Fruit fly (Drosophila melanogaster) whole organism, embryonic: Measurements from ENCODE around the gene lqfR.

ENCODE experiments used
- Bgb ChIP-seq: fragments of 200-800 bp; sonication (Bioruptor generic); IDR thresholded peaks from 2 replicates; pipeline ENCODE4 v1.3.6; 2022; ENCODE audit warnings: missing biosample characterization, missing genetic modification characterization; ENCODE audit not compliant: partially characterized antibody
- CG1024 ChIP-seq: fragments of 200-800 bp; sonication (Bioruptor generic); IDR thresholded peaks from 2 replicates; pipeline ENCODE4 v1.3.6; 2022; ENCODE audit warnings: missing biosample characterization, missing genetic modification characterization
- CG10274 ChIP-seq: fragments of 200-800 bp; sonication (Bioruptor generic); optimal IDR thresholded peaks from 3 replicates; lab custom pipeline; 2017; ENCODE audit warnings: missing biosample characterization, mild to moderate bottlenecking, missing genetic modification characterization
- CG11504 ChIP-seq: fragments of 200-800 bp; sonication (Bioruptor generic); optimal IDR thresholded peaks from 3 replicates; lab custom pipeline; 2019; ENCODE audit warnings: missing biosample characterization, mild to moderate bottlenecking, missing genetic modification characterization, moderate library complexity
- CG11696 ChIP-seq: fragments of 200-800 bp; sonication (Bioruptor generic); IDR thresholded peaks from 2 replicates; pipeline ENCODE4 v1.3.6; 2022; ENCODE audit warnings: missing biosample characterization, missing genetic modification characterization
- CG12299 ChIP-seq: fragments of 200-800 bp; sonication (Bioruptor generic); optimal IDR thresholded peaks from 2 replicates; lab custom pipeline; 2018; ENCODE audit warnings: missing biosample characterization, mild to moderate bottlenecking, missing genetic modification characterization
- CG12391 ChIP-seq: fragments of 200-800 bp; sonication (Bioruptor generic); optimal IDR thresholded peaks from 3 replicates; lab custom pipeline; 2018; ENCODE audit warnings: missing biosample characterization, mild to moderate bottlenecking, missing genetic modification characterization, moderate library complexity
- CG12659 ChIP-seq: fragments of 200-800 bp; sonication (Bioruptor generic); optimal IDR thresholded peaks from 3 replicates; lab custom pipeline; 2017; ENCODE audit warnings: mild to moderate bottlenecking, missing biosample characterization, missing genetic modification reagents, missing genetic modification characterization
- CG17359 ChIP-seq: fragments of 200-800 bp; sonication (Bioruptor generic); optimal IDR thresholded peaks from 3 replicates; lab custom pipeline; 2018; ENCODE audit warnings: missing biosample characterization, mild to moderate bottlenecking, missing genetic modification characterization, moderate library complexity
- CG17612 ChIP-seq: fragments of 200-800 bp; sonication (Bioruptor generic); IDR thresholded peaks from 2 replicates; pipeline ENCODE4 v1.3.6; 2022; ENCODE audit warnings: missing biosample characterization, missing genetic modification characterization
- CG30403 ChIP-seq: fragments of 200-800 bp; sonication (Bioruptor generic); optimal IDR thresholded peaks from 3 replicates; lab custom pipeline; 2016; ENCODE audit warnings: missing biosample characterization, missing genetic modification characterization
- CG3163 ChIP-seq: fragments of 200-800 bp; sonication (Bioruptor generic); optimal IDR thresholded peaks from 3 replicates; lab custom pipeline; 2016; ENCODE audit warnings: missing biosample characterization, missing genetic modification characterization
- CG3281 ChIP-seq: fragments of 200-800 bp; sonication (Bioruptor generic); optimal IDR thresholded peaks from 3 replicates; lab custom pipeline; 2017; ENCODE audit warnings: missing biosample characterization, mild to moderate bottlenecking, missing genetic modification characterization
- CG33213 ChIP-seq: fragments of 200-800 bp; sonication (Bioruptor generic); optimal IDR thresholded peaks from 3 replicates; lab custom pipeline; 2016; ENCODE audit warnings: missing biosample characterization, missing genetic modification characterization
- CG4282 ChIP-seq: fragments of 200-800 bp; sonication (Bioruptor generic); optimal IDR thresholded peaks from 2 replicates; lab custom pipeline; 2016; ENCODE audit warnings: missing biosample characterization, missing genetic modification characterization
- CG4328 ChIP-seq: fragments of 200-800 bp; sonication (Bioruptor generic); optimal IDR thresholded peaks from 3 replicates; lab custom pipeline; 2017; ENCODE audit warnings: missing biosample characterization, missing genetic modification reagents, missing genetic modification characterization
- CG4424 ChIP-seq: fragments of 200-800 bp; sonication (Bioruptor generic); optimal IDR thresholded peaks from 3 replicates; lab custom pipeline; 2016; ENCODE audit warnings: missing biosample characterization, missing genetic modification characterization
- CG4617 ChIP-seq: fragments of 200-800 bp; sonication (Bioruptor generic); optimal IDR thresholded peaks from 3 replicates; lab custom pipeline; 2016; ENCODE audit warnings: missing biosample characterization, missing genetic modification characterization, borderline replicate concordance
- CG5245 ChIP-seq: fragments of 200-800 bp; sonication (Bioruptor generic); optimal IDR thresholded peaks from 3 replicates; lab custom pipeline; 2016; ENCODE audit warnings: missing biosample characterization, missing genetic modification characterization
- CG6813 ChIP-seq: fragments of 200-800 bp; sonication (Bioruptor generic); optimal IDR thresholded peaks from 2 replicates; lab custom pipeline; 2017; ENCODE audit warnings: missing biosample characterization, missing genetic modification characterization, mild to moderate bottlenecking, moderate library complexity, missing genetic modification reagents
- CTCF ChIP-seq: fragments of 200-800 bp; sonication (Bioruptor generic); optimal IDR thresholded peaks from 2 replicates; lab custom pipeline; 2017; ENCODE audit warnings: missing biosample characterization, mild to moderate bottlenecking, missing genetic modification characterization, moderate library complexity
- CkIIα-i1 ChIP-seq: fragments of 200-800 bp; sonication (Bioruptor generic); IDR thresholded peaks from 2 replicates; pipeline ENCODE4 v1.3.6; 2022; ENCODE audit warnings: missing biosample characterization, missing genetic modification characterization
- ERR ChIP-seq: fragments of 200-800 bp; sonication (Bioruptor generic); optimal IDR thresholded peaks from 2 replicates; lab custom pipeline; 2016; ENCODE audit warnings: missing biosample characterization, missing genetic modification characterization
- Fer3 ChIP-seq: fragments of 200-800 bp; sonication (Bioruptor generic); optimal IDR thresholded peaks from 2 replicates; lab custom pipeline; 2018; ENCODE audit warnings: missing biosample characterization, mild to moderate bottlenecking, missing genetic modification characterization, moderate library complexity
- Myb ChIP-seq: fragments of 200-800 bp; sonication (Bioruptor generic); optimal IDR thresholded peaks from 2 replicates; lab custom pipeline; 2016; ENCODE audit warnings: missing biosample characterization, missing genetic modification characterization
- NC2β ChIP-seq: fragments of 200-800 bp; sonication (Bioruptor generic); optimal IDR thresholded peaks from 2 replicates; lab custom pipeline; 2016; ENCODE audit warnings: missing biosample characterization, missing genetic modification characterization
- NK7.1 ChIP-seq: fragments of 200-800 bp; sonication (Bioruptor generic); optimal IDR thresholded peaks from 3 replicates; lab custom pipeline; 2016; ENCODE audit warnings: missing biosample characterization, missing genetic modification characterization
- Oaz ChIP-seq: fragments of 200-800 bp; sonication (Bioruptor generic); IDR thresholded peaks from 2 replicates; pipeline ENCODE4 v1.3.6; 2022; ENCODE audit warnings: missing biosample characterization, missing genetic modification characterization
- Poxn ChIP-seq: fragments of 200-800 bp; sonication (Bioruptor generic); IDR thresholded peaks from 2 replicates; pipeline ENCODE4 v1.3.6; 2022; ENCODE audit warnings: missing biosample characterization, missing genetic modification characterization
- Six4 ChIP-seq: fragments of 200-800 bp; sonication (Bioruptor generic); optimal IDR thresholded peaks from 2 replicates; lab custom pipeline; 2016; ENCODE audit warnings: missing biosample characterization, missing genetic modification characterization
- Stat92E ChIP-seq, 3 experiments: fragments of >200 bp in 2 of 3; fragments of 200-800 bp in 1 of 3; sonication (Bioruptor generic) in 1 of 3; optimal IDR thresholded peaks; 2 replicates each; lab custom pipeline; 2017 to 2019; ENCODE audit warnings: missing biosample characterization in 3 of 3, missing genetic modification characterization in 3 of 3, mild to moderate bottlenecking in 1 of 3, moderate library complexity in 1 of 3
- bcd ChIP-seq: fragments of 200-800 bp; sonication (Bioruptor generic); optimal IDR thresholded peaks from 2 replicates; lab custom pipeline; 2017; ENCODE audit warnings: missing biosample characterization, mild to moderate bottlenecking, missing genetic modification characterization
- cg ChIP-seq: fragments of 200-800 bp; sonication (Bioruptor generic); optimal IDR thresholded peaks from 3 replicates; lab custom pipeline; 2019; ENCODE audit warnings: missing biosample characterization, mild to moderate bottlenecking, missing genetic modification characterization, moderate library complexity
- danr ChIP-seq: fragments of 200-800 bp; sonication (Bioruptor generic); IDR thresholded peaks from 2 replicates; pipeline ENCODE4 v1.3.6; 2022; ENCODE audit warnings: missing biosample characterization, missing genetic modification characterization
- eve ChIP-seq, 2 experiments: fragments of >200 bp; optimal IDR thresholded peaks; 2 replicates each; lab custom pipeline; 2017; ENCODE audit warnings: missing biosample characterization in 2 of 2, missing genetic modification characterization in 2 of 2
- ewg ChIP-seq: fragments of 200-800 bp; sonication (Bioruptor generic); optimal IDR thresholded peaks from 3 replicates; lab custom pipeline; 2017; ENCODE audit warnings: mild to moderate bottlenecking, missing biosample characterization, missing genetic modification reagents, missing genetic modification characterization
- grau ChIP-seq: fragments of 200-800 bp; optimal IDR thresholded peaks from 3 replicates; lab custom pipeline; 2019; ENCODE audit warnings: missing biosample characterization, mild to moderate bottlenecking, missing genetic modification characterization, moderate library complexity
- lola ChIP-seq, 3 experiments: fragments of >200 bp in 2 of 3; fragments of 200-800 bp in 1 of 3; sonication (Bioruptor generic) in 1 of 3; optimal IDR thresholded peaks; 2 replicates each; lab custom pipeline; 2017 to 2019; ENCODE audit warnings: missing biosample characterization in 3 of 3, missing genetic modification characterization in 3 of 3, mild to moderate bottlenecking in 1 of 3, moderate library complexity in 1 of 3
- luna ChIP-seq: fragments of 200-800 bp; sonication (Bioruptor generic); optimal IDR thresholded peaks from 2 replicates; lab custom pipeline; 2016; ENCODE audit warnings: missing biosample characterization, missing genetic modification characterization
- pzg ChIP-seq: fragments of 200-800 bp; sonication (Bioruptor generic); optimal IDR thresholded peaks from 3 replicates; lab custom pipeline; 2018; ENCODE audit warnings: missing biosample characterization, mild to moderate bottlenecking, missing genetic modification characterization, moderate library complexity
- ranshi ChIP-seq: fragments of 200-800 bp; sonication (Bioruptor generic); IDR thresholded peaks from 2 replicates; pipeline ENCODE4 v1.3.6; 2022; ENCODE audit warnings: missing biosample characterization, missing genetic modification characterization
- sens ChIP-seq: fragments of 200-800 bp; sonication (Bioruptor generic); peaks from one replicate; lab custom pipeline; 2016; ENCODE audit warnings: missing biosample characterization, missing genetic modification characterization
- slou ChIP-seq: fragments of 200-800 bp; sonication (Bioruptor generic); optimal IDR thresholded peaks from 3 replicates; lab custom pipeline; 2016; ENCODE audit warnings: missing biosample characterization, missing genetic modification characterization
- stc ChIP-seq: fragments of 200-800 bp; sonication (Bioruptor generic); IDR thresholded peaks from 2 replicates; pipeline ENCODE4 v1.3.6; 2022; ENCODE audit warnings: missing biosample characterization, missing genetic modification characterization
- stwl ChIP-seq: fragments of 200-800 bp; sonication (Bioruptor generic); optimal IDR thresholded peaks from 3 replicates; lab custom pipeline; 2018; ENCODE audit warnings: missing biosample characterization, mild to moderate bottlenecking, missing genetic modification characterization, moderate library complexity
- sug ChIP-seq: fragments of 200-800 bp; optimal IDR thresholded peaks from 2 replicates; lab custom pipeline; 2019; ENCODE audit warnings: missing biosample characterization, mild to moderate bottlenecking, missing genetic modification characterization, moderate library complexity
- tgo ChIP-seq: fragments of 200-800 bp; sonication (Bioruptor generic); IDR thresholded peaks from 3 replicates; pipeline ENCODE4 v1.3.6; 2022; ENCODE audit warnings: missing biosample characterization, missing genetic modification characterization
- vfl ChIP-seq: fragments of 200-800 bp; sonication (Bioruptor generic); optimal IDR thresholded peaks from 2 replicates; lab custom pipeline; 2016; ENCODE audit warnings: missing biosample characterization, missing genetic modification characterization
- wor ChIP-seq: fragments of 200-800 bp; sonication (Bioruptor generic); IDR thresholded peaks from 2 replicates; pipeline ENCODE4 v1.3.6; 2022; ENCODE audit warnings: missing biosample characterization, missing genetic modification characterization

Gene lqfR

dm6 chr3R:22410537-22411360 lies at the start of gene lqfR, which contains the start of gene CG13850 (continued):
- no peak for TF ChIP-seq CkIIα-i1 (GFP tag; lab: Robert Waterston, UW)
- TF ChIP-seq NK7.1, result peak; percentile 39
- peak; percentile 88 for TF ChIP-seq CG12659 (GFP tag; lab: Kevin White, UChicago)
- no peak for TF ChIP-seq cg (GFP tag; lab: Kevin White, UChicago)
- peak; percentile 65 for TF ChIP-seq ewg (GFP tag; lab: Kevin White, UChicago)
- TF ChIP-seq eve (GFP tag; optimal IDR thresholded peaks at IDR 0.05; lab: Kevin White, UChicago), result no peak
- TF ChIP-seq ranshi (GFP tag; lab: Robert Waterston, UW), result no peak; the same call in 1 of the 2 replicates
- TF ChIP-seq bcd (GFP tag; lab: Kevin White, UChicago), result peak; percentile 84
- TF ChIP-seq CG4328, result peak; percentile 63
- TF ChIP-seq Six4 (GFP tag; lab: Kevin White, UChicago), result peak; percentile 69
- TF ChIP-seq Stat92E (GFP tag; optimal IDR thresholded peaks at IDR 0.05; lab: Kevin White, UChicago), result no peak
- TF ChIP-seq CG10274 (GFP tag; lab: Kevin White, UChicago), result peak; percentile 54
- TF ChIP-seq lola (GFP tag; optimal IDR thresholded peaks at IDR 0.05; lab: Kevin White, UChicago), result peak in 1 of 3 experiments; percentile 73
- peak; percentile 55 for TF ChIP-seq pzg (GFP tag; lab: Kevin White, UChicago)
- peak; percentile 91 for TF ChIP-seq CG30403 (GFP tag; lab: Kevin White, UChicago)
- no peak for TF ChIP-seq CG1024 (GFP tag; lab: Robert Waterston, UW)
- TF ChIP-seq CG17612, result no peak
- TF ChIP-seq slou (GFP tag; lab: Kevin White, UChicago), result peak; percentile 47
- TF ChIP-seq CG3281, result peak; percentile 67
- TF ChIP-seq Poxn (GFP tag; lab: Robert Waterston, UW), result no peak
- peak; percentile 54 for TF ChIP-seq CG17359 (tag; lab: Kevin White, UChicago)
- peak; percentile 31 for TF ChIP-seq ERR (GFP tag; lab: Kevin White, UChicago)
- peak; percentile 80 for TF ChIP-seq CG12391
- peak; percentile 77 for TF ChIP-seq sug (tag; lab: Kevin White, UChicago)
- no peak for TF ChIP-seq Bgb
- 0 out of 2 replicates have a peak, but pooled peaks have one; percentile 35 for TF ChIP-seq wor
- peak; percentile 83 for TF ChIP-seq Myb (GFP tag; lab: Kevin White, UChicago)
- no peak for TF ChIP-seq danr
- no peak for TF ChIP-seq CG6813
- TF ChIP-seq Fer3, result peak; percentile 64
- no peak for TF ChIP-seq CG11696 (GFP tag; lab: Robert Waterston, UW)
- TF ChIP-seq CG4424 (GFP tag; lab: Kevin White, UChicago), result peak; percentile 84
- 0 out of 2 replicates have a peak, but pooled peaks have one; percentile 18 for TF ChIP-seq Oaz (GFP tag; lab: Robert Waterston, UW)
- peak; percentile 74 for TF ChIP-seq NC2β (GFP tag; lab: Kevin White, UChicago)
- TF ChIP-seq CG11504 (tag; lab: Kevin White, UChicago), result no peak
- TF ChIP-seq CG12299 (tag; lab: Kevin White, UChicago), result peak; percentile 40
- TF ChIP-seq vfl, result peak; percentile 73
- TF ChIP-seq CG33213, result peak; percentile 47
- peak; percentile 75 for TF ChIP-seq grau (tag; lab: Kevin White, UChicago)
- TF ChIP-seq CG3163 (GFP tag; lab: Kevin White, UChicago), result peak; percentile 59
- TF ChIP-seq tgo, result peak; percentile 57; the same call in 2 of the 3 replicates
- peak; percentile 51 for TF ChIP-seq CG4282 (GFP tag; lab: Kevin White, UChicago)
- peak; percentile 66 for TF ChIP-seq stwl (tag; lab: Kevin White, UChicago)
- peak; percentile 65 for TF ChIP-seq CG5245 (GFP tag; lab: Kevin White, UChicago)
- no peak for TF ChIP-seq CTCF
- TF ChIP-seq stc (GFP tag; lab: Robert Waterston, UW), result no peak; the same call in 1 of the 2 replicates
- peak; percentile 94 for TF ChIP-seq sens (GFP tag; lab: Kevin White, UChicago)
- TF ChIP-seq luna, result peak; percentile 15
- TF ChIP-seq CG4617 (GFP tag; lab: Kevin White, UChicago), result peak; percentile 40
